Worm (Caenorhabditis elegans): Measurements from ENCODE around the gene tbx-37.

Gene tbx-37

ce11 chrIII:11207825-11208224 is 19.1 kb downstream of the tbx-37 start:
- TF ChIP-seq dao-5 (tag; optimal IDR thresholded peaks at IDR 0.05): no peak
- no peak for TF ChIP-seq W03F9.2 (tag; optimal IDR thresholded peaks at IDR 0.05)
- TF ChIP-seq him-1 (tag; optimal IDR thresholded peaks at IDR 0.05): no peak

- TF ChIP-seq him-1 (tag; optimal IDR thresholded peaks at IDR 0.05) (no peak), W03F9.2 (tag; optimal IDR thresholded peaks at IDR 0.05) (no peak), dao-5 (tag; optimal IDR thresholded peaks at IDR 0.05) (no peak)
These were observed 20.1 kb downstream of the tbx-37 start for ce11 chrIII:11206875-11207274.

DNA sequence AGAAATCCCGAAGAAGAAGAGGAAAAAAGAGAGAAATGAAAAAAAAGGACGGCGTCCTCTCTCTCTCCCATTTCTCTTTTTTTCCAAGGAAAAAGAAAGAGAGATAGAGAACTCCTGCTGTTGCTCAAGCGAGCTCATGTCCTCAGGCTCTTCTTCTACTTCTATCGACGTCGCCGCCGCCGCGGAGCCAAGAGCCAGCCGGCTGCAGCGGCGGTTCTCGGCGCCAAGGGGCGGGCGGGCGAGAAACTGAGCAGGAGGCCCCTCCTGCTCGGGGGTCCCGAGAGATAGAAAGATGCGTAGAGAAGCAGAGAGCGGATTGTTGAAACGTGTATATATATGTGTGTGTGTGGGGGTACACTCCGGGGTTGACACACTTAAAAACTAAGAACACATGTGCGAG is 23.9 kb downstream of the tbx-37 start:
- TF ChIP-seq W03F9.2 (tag; optimal IDR thresholded peaks at IDR 0.05) (no peak), him-1 (tag; optimal IDR thresholded peaks at IDR 0.05) (peak; percentile 77)

- TF ChIP-seq W03F9.2 (tag; optimal IDR thresholded peaks at IDR 0.05) (no peak), him-1 (tag; optimal IDR thresholded peaks at IDR 0.05) (peak; percentile 26)
These were observed 25.9 kb downstream of the tbx-37 start for ce11 chrIII:11200879-11201518.

DNA sequence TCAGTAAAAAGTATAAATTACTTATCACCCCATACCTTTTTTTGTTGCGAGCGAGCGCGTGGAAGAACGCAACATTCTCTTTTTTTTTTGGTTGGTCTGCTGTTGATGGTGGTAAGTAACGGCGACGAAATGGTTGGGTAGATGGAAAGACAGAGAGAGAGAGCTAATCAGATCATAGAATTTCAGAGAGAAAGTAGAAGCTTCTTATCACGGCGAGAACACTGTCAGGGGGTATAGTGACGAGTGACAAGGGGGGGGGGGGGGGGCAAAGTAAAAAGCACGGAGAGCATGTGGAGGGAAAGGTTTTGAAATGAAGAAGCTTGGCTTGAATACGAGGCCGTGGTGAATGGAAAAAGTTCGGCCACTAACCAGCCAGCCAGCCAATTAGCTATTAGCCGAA is 29.6 kb downstream of the tbx-37 start:
- TF ChIP-seq W03F9.2 (tag; optimal IDR thresholded peaks at IDR 0.05) (no peak), dao-5 (tag; optimal IDR thresholded peaks at IDR 0.05) (no peak), him-1 (tag; optimal IDR thresholded peaks at IDR 0.05) (no peak)

DNA sequence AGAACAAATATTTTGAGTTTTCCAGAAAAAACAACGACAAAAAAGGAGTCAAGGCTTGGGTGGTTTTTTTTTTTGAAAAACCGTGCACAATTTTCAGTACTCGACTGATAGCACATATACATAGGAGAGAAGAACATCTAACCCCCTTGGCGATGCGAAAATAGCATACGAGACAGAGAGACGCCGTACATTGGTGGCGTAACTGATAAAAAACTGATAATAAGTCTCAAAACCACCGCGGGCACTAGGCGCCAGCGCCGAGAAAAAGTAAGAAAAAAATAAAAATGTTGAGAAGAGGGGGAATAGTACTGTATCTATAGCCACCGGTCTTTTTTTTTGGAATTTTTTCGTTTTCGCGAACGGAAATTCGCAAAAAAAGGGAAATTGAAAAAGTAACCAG is 31.4 kb downstream of the tbx-37 start:
- TF ChIP-seq him-1 (tag; optimal IDR thresholded peaks at IDR 0.05) (no peak), W03F9.2 (tag; optimal IDR thresholded peaks at IDR 0.05) (no peak), dao-5 (tag; optimal IDR thresholded peaks at IDR 0.05) (no peak)

- no peak for TF ChIP-seq W03F9.2 (tag; optimal IDR thresholded peaks at IDR 0.05)
- no peak for TF ChIP-seq him-1 (tag; optimal IDR thresholded peaks at IDR 0.05)
- TF ChIP-seq dao-5 (tag; optimal IDR thresholded peaks at IDR 0.05): no peak
These were observed 31.8 kb downstream of the tbx-37 start, which contains the start of gene tra-1 for ce11 chrIII:11195140-11195539. Gene tra-1 (minus strand): TSS chrIII:11195201.

- TF ChIP-seq dao-5 (tag; optimal IDR thresholded peaks at IDR 0.05) (no peak), W03F9.2 (tag; optimal IDR thresholded peaks at IDR 0.05) (no peak), him-1 (tag; optimal IDR thresholded peaks at IDR 0.05) (no peak)
These were observed 32.8 kb downstream of the tbx-37 start for ce11 chrIII:11194123-11194522.

DNA sequence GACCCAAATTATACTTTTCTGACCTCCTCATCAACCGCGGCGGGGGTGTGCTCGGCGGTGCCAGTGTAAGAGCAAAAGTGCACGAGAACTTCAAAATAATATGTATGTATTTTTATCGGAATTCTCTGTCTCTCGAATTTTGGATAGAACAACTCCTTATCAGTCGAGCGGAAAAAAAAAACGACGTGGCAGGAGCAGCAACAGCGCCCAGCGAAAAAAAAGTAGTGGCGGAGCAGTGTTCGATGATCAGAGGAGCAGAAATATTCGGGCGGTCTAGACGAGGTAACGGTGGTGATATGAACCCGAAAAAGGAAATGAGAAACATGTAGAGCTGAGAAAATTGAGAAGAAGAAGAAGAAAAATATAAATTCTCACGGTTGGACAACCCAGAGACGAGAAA is 33.7 kb downstream of the tbx-37 start:
- TF ChIP-seq W03F9.2 (tag; optimal IDR thresholded peaks at IDR 0.05) (no peak), him-1 (tag; optimal IDR thresholded peaks at IDR 0.05) (no peak), dao-5 (tag; optimal IDR thresholded peaks at IDR 0.05) (no peak)

ce11 chrIII:11188132-11188531 is 38.8 kb downstream of the tbx-37 start:
- no peak for TF ChIP-seq dao-5 (tag; optimal IDR thresholded peaks at IDR 0.05)
- no peak for TF ChIP-seq W03F9.2 (tag; optimal IDR thresholded peaks at IDR 0.05)
- no peak for TF ChIP-seq him-1 (tag; optimal IDR thresholded peaks at IDR 0.05)

ce11 chrIII:11185483-11186115 is 41.3 kb downstream of the tbx-37 start:
- TF ChIP-seq him-1 (tag; optimal IDR thresholded peaks at IDR 0.05) (peak; percentile 51), W03F9.2 (tag; optimal IDR thresholded peaks at IDR 0.05) (no peak), dao-5 (tag; optimal IDR thresholded peaks at IDR 0.05) (peak; percentile 35)

ce11 chrIII:11175642-11176217 is 51.2 kb downstream of the tbx-37 start:
- TF ChIP-seq dao-5 (tag; optimal IDR thresholded peaks at IDR 0.05): no peak
- no peak for TF ChIP-seq him-1 (tag; optimal IDR thresholded peaks at IDR 0.05)
- no peak for TF ChIP-seq W03F9.2 (tag; optimal IDR thresholded peaks at IDR 0.05)

All from whole organism, L4/young adult.